Fruit fly (Drosophila melanogaster) whole organism, prepupa: ENCODE data around the gene mv.

Source experiments
- CG10631 ChIP-seq: fragments of 200-800 bp; sonication (Bioruptor generic); optimal IDR thresholded peaks from 2 replicates; lab custom pipeline; 2016; ENCODE audit warnings: missing biosample characterization, missing genetic modification characterization
- CG10669 ChIP-seq: fragments of 200-800 bp; sonication (Bioruptor generic); optimal IDR thresholded peaks from 3 replicates; lab custom pipeline; 2018; ENCODE audit warnings: missing biosample characterization, mild to moderate bottlenecking, missing genetic modification characterization, moderate library complexity
- CG11294 ChIP-seq: fragments of 200-800 bp; sonication (Bioruptor generic); IDR thresholded peaks from 2 replicates; pipeline ENCODE4 v1.3.6; 2022; ENCODE audit warnings: missing biosample characterization, missing genetic modification characterization
- CG11902 ChIP-seq: fragments of 200-800 bp; sonication (Bioruptor generic); optimal IDR thresholded peaks from 3 replicates; lab custom pipeline; 2016; ENCODE audit warnings: missing biosample characterization, missing genetic modification characterization
- CG15336 ChIP-seq: fragments of 200-800 bp; sonication (Bioruptor generic); IDR thresholded peaks from 2 replicates; pipeline ENCODE4 v1.3.6; 2022; ENCODE audit warnings: missing biosample characterization, missing genetic modification characterization
- CG1621 ChIP-seq: fragments of 200-800 bp; sonication (Bioruptor generic); optimal IDR thresholded peaks from 3 replicates; lab custom pipeline; 2018; ENCODE audit warnings: missing biosample characterization, mild to moderate bottlenecking, missing genetic modification characterization
- CG16779 ChIP-seq: fragments of 200-800 bp; sonication (Bioruptor generic); optimal IDR thresholded peaks from 3 replicates; lab custom pipeline; 2017; ENCODE audit warnings: missing biosample characterization, mild to moderate bottlenecking, missing genetic modification characterization
- CG3032 ChIP-seq: fragments of 200-800 bp; optimal IDR thresholded peaks from 2 replicates; lab custom pipeline; 2019; ENCODE audit warnings: missing biosample characterization, mild to moderate bottlenecking, missing genetic modification characterization, moderate library complexity
- CG31627 ChIP-seq: fragments of 200-800 bp; sonication (Bioruptor generic); optimal IDR thresholded peaks from 3 replicates; lab custom pipeline; 2016; ENCODE audit warnings: missing biosample characterization, missing genetic modification characterization
- CG32006 ChIP-seq: fragments of 200-800 bp; sonication (Bioruptor generic); optimal IDR thresholded peaks from 3 replicates; lab custom pipeline; 2017; ENCODE audit warnings: missing biosample characterization, mild to moderate bottlenecking, missing genetic modification characterization
- CG3919 ChIP-seq: fragments of 200-800 bp; sonication (Bioruptor generic); optimal IDR thresholded peaks from 3 replicates; lab custom pipeline; 2016; ENCODE audit warnings: missing biosample characterization, missing genetic modification characterization
- CG6163 ChIP-seq: fragments of 200-800 bp; sonication (Bioruptor generic); IDR thresholded peaks from 3 replicates; pipeline ENCODE4 v1.3.6; 2022; ENCODE audit warnings: missing biosample characterization, missing genetic modification characterization
- CG6276 ChIP-seq: fragments of 200-800 bp; sonication (Bioruptor generic); optimal IDR thresholded peaks from 2 replicates; lab custom pipeline; 2017; ENCODE audit warnings: missing biosample characterization, mild to moderate bottlenecking, missing genetic modification characterization
- CG8119 ChIP-seq: fragments of 200-800 bp; sonication (Bioruptor generic); IDR thresholded peaks from 3 replicates; pipeline ENCODE4 v1.3.6; 2022; ENCODE audit warnings: missing biosample characterization, missing genetic modification characterization
- CG8632 ChIP-seq: fragments of 200-800 bp; sonication (Bioruptor generic); optimal IDR thresholded peaks from 3 replicates; lab custom pipeline; 2016; ENCODE audit warnings: missing biosample characterization, missing genetic modification characterization
- CG9139 ChIP-seq: fragments of 200-800 bp; sonication (Bioruptor generic); optimal IDR thresholded peaks from 3 replicates; lab custom pipeline; 2017; ENCODE audit warnings: missing biosample characterization, mild to moderate bottlenecking, missing genetic modification characterization
- Eip78C ChIP-seq: fragments of 200-800 bp; sonication (Bioruptor generic); peaks from one replicate; lab custom pipeline; 2016; ENCODE audit warnings: missing biosample characterization, missing genetic modification characterization
- Ets21C ChIP-seq: fragments of 200-800 bp; sonication (Bioruptor generic); optimal IDR thresholded peaks from 3 replicates; lab custom pipeline; 2016; ENCODE audit warnings: missing biosample characterization, missing genetic modification characterization
- Ets96B ChIP-seq: fragments of 200-800 bp; optimal IDR thresholded peaks from 2 replicates; lab custom pipeline; 2019; ENCODE audit warnings: missing biosample characterization, mild to moderate bottlenecking, missing genetic modification characterization, moderate library complexity
- Gug ChIP-seq: fragments of 200-800 bp; sonication (Bioruptor generic); IDR thresholded peaks from 2 replicates; pipeline ENCODE4 v1.3.6; 2022; ENCODE audit warnings: missing biosample characterization, missing genetic modification characterization
- Hr38 ChIP-seq: sonication (Bioruptor generic); optimal IDR thresholded peaks from 2 replicates; lab custom pipeline; 2016; ENCODE audit warnings: missing biosample characterization, missing genetic modification characterization
- Hr39 ChIP-seq: fragments of 200-800 bp; sonication (Bioruptor generic); optimal IDR thresholded peaks from 2 replicates; lab custom pipeline; 2016; ENCODE audit warnings: missing biosample characterization, missing genetic modification characterization
- Lpt ChIP-seq: fragments of 200-800 bp; sonication (Bioruptor generic); optimal IDR thresholded peaks from 3 replicates; lab custom pipeline; 2016; ENCODE audit warnings: missing biosample characterization, missing genetic modification characterization
- OdsH ChIP-seq: fragments of 200-800 bp; sonication (Bioruptor generic); optimal IDR thresholded peaks from 3 replicates; lab custom pipeline; 2016; ENCODE audit warnings: missing biosample characterization, missing genetic modification characterization
- Smox ChIP-seq: fragments of 200-800 bp; sonication (Bioruptor generic); optimal IDR thresholded peaks from 3 replicates; lab custom pipeline; 2016; ENCODE audit warnings: missing biosample characterization, missing genetic modification characterization
- achi ChIP-seq: fragments of 200-800 bp; sonication (Bioruptor generic); optimal IDR thresholded peaks from 3 replicates; lab custom pipeline; 2016; ENCODE audit warnings: missing biosample characterization, missing genetic modification characterization
- eg ChIP-seq: fragments of 200-800 bp; sonication (Bioruptor generic); IDR thresholded peaks from 3 replicates; pipeline ENCODE4 v1.3.6; 2022; ENCODE audit warnings: missing biosample characterization, missing genetic modification characterization
- fd85E ChIP-seq: fragments of 200-800 bp; sonication (Bioruptor generic); optimal IDR thresholded peaks from 3 replicates; lab custom pipeline; 2016; ENCODE audit warnings: missing biosample characterization, missing genetic modification characterization
- fkh ChIP-seq: fragments of 200-800 bp; sonication (Bioruptor generic); optimal IDR thresholded peaks from 3 replicates; lab custom pipeline; 2017; ENCODE audit warnings: missing biosample characterization, mild to moderate bottlenecking, missing genetic modification characterization, moderate library complexity
- lz ChIP-seq: fragments of 200-800 bp; sonication (Bioruptor generic); optimal IDR thresholded peaks from 3 replicates; lab custom pipeline; 2016; ENCODE audit warnings: missing biosample characterization, missing genetic modification characterization
- pdm3 ChIP-seq: fragments of 200-800 bp; sonication (Bioruptor generic); optimal IDR thresholded peaks from 3 replicates; lab custom pipeline; 2016; ENCODE audit warnings: missing biosample characterization, missing genetic modification characterization
- spab ChIP-seq: fragments of 200-800 bp; sonication (Bioruptor generic); optimal IDR thresholded peaks from 2 replicates; lab custom pipeline; 2017; ENCODE audit warnings: missing biosample characterization, mild to moderate bottlenecking, missing genetic modification characterization, missing genetic modification reagents
- ss ChIP-seq, 2 experiments: fragments of 200-800 bp; sonication (Bioruptor generic); optimal IDR thresholded peaks; 2 replicates in 1 of 2; 3 replicates in 1 of 2; lab custom pipeline; 2017 to 2018; ENCODE audit warnings: mild to moderate bottlenecking in 2 of 2, missing biosample characterization in 2 of 2, missing genetic modification characterization in 2 of 2, moderate library complexity in 1 of 2

Gene mv

DNA sequence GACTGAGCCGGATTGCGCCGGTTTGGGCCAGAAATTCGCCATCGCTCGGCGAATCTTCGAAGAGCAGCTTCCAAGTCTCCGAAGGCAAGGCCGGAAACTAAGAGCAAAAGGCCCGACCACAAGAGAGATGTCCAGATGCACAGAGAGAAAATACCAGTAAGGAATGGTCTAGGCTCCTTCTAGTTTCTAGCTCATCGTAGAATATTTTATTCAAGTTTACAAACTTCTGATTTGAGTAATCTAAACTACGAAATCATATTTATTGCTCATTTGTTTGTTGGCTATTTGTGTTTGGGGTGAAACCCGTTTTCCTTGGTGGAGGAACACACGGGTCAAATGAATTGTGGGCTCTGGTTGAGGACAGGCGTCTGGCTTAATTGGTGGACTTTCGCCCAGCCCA is 26.5 kb downstream of the mv start (continued):
- TF ChIP-seq Hr39 (GFP tag; lab: Kevin White, UChicago) (peak; percentile 3), eg (GFP tag; lab: Robert Waterston, UW) (0 out of 3 replicates have a peak, but pooled peaks have one; percentile 16), Ets21C (no peak), CG9139 (GFP tag; lab: Kevin White, UChicago) (peak; percentile 12), CG8119 (peak; percentile 40; the same call in 1 of the 3 replicates), CG8632 (peak; percentile 8), CG3032 (tag; lab: Kevin White, UChicago) (no peak)

DNA sequence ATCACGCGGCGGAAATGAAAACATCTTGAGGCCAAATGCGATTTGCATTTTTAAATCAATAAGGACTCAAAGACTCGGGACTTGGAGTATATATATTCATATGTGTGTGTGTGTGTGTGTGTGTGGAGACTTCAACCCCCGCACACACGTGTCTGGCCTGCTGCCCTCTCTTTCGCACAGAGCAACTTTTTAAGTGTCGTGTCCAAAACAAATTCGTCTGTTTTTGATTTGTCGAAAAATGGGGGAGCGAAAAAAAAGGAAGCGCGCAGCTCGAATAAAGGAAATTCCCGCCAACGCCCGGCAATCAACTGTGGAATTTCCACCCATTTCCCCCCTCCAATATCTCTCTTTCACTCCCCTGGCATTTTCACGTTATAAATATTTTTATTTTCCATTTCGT is 35.0 kb downstream of the mv start:
- TF ChIP-seq CG31627 (GFP tag; lab: Kevin White, UChicago), result no peak
- no peak for TF ChIP-seq Eip78C (GFP tag; lab: Kevin White, UChicago)
- no peak for TF ChIP-seq Gug (GFP tag; lab: Robert Waterston, UW)
- TF ChIP-seq CG10631 (GFP tag; lab: Kevin White, UChicago), result no peak
- TF ChIP-seq CG6163 (GFP tag; lab: Robert Waterston, UW), result no peak
- no peak for TF ChIP-seq eg (GFP tag; lab: Robert Waterston, UW)
- no peak for TF ChIP-seq fkh
- TF ChIP-seq CG15336 (GFP tag; lab: Robert Waterston, UW), result no peak
- no peak for TF ChIP-seq Hr38 (GFP tag; lab: Kevin White, UChicago)
- no peak for TF ChIP-seq lz (GFP tag; lab: Kevin White, UChicago)
- no peak for TF ChIP-seq spab
- no peak for TF ChIP-seq CG1621 (tag; lab: Kevin White, UChicago)
- no peak for TF ChIP-seq CG32006 (GFP tag; lab: Kevin White, UChicago)
- TF ChIP-seq, all 60 proteins: peak for 0

DNA sequence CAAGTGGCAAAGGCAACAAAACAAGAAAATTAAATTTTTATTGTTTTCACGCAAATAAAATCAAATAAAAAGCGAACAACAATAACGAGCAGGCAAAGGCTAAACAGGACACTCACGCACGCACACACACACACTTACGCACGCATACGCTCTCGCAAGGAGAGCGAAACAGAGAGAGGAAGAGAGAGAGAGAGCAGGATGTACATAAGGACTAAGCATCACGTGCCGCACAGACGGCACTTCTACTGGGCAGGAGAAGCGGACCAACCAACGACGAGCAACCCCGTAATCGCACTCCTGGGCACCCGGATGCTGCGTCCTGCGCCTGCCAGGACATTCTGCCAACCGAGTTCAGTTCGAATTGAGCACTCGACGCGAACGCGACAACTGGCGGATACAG is 43.0 kb downstream of the mv start, which contains the start of gene Dbx:
Gene Dbx (plus strand): TSS at position 365 of the 400 bp plus-strand sequence.
- TF ChIP-seq CG6276 (GFP tag; lab: Kevin White, UChicago), result no peak
- no peak for TF ChIP-seq CG15336 (GFP tag; lab: Robert Waterston, UW)
- no peak for TF ChIP-seq CG11294 (GFP tag; lab: Robert Waterston, UW)
- no peak for TF ChIP-seq CG1621 (tag; lab: Kevin White, UChicago)
- TF ChIP-seq ss (GFP tag; optimal IDR thresholded peaks at IDR 0.05; lab: Kevin White, UChicago), result no peak
- no peak for TF ChIP-seq OdsH (GFP tag; lab: Kevin White, UChicago)
- TF ChIP-seq CG10669 (GFP tag; lab: Kevin White, UChicago), result no peak
- no peak for TF ChIP-seq CG11902 (GFP tag; lab: Kevin White, UChicago)

DNA sequence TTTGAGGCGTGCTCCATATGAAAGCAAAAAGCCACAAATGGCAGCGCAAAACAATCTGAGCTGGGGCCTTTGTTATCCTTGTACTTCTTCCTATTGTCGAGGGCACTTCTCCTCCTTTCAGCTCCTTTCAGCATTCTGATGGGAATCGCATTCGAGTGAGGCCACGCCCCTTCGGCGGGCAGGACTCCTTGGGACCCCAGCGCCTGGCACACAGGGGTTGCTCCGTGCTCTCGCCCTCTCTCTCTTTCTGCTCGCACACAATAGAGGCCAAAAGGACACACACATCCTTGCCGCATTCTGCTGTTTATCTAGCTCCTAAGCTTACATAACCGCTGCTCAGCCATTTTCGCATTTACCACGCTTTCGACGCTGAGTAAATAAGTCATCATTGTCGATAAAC is 43.9 kb downstream of the mv start:
- TF ChIP-seq lz (GFP tag; lab: Kevin White, UChicago) (no peak), fd85E (GFP tag; lab: Kevin White, UChicago) (no peak), CG1621 (tag; lab: Kevin White, UChicago) (no peak), ss (GFP tag; optimal IDR thresholded peaks at IDR 0.05; lab: Kevin White, UChicago) (no peak), CG11294 (GFP tag; lab: Robert Waterston, UW) (no peak), Hr38 (GFP tag; lab: Kevin White, UChicago) (no peak), CG8119 (no peak), pdm3 (GFP tag; lab: Kevin White, UChicago) (no peak), Lpt (GFP tag; lab: Kevin White, UChicago) (no peak), CG9139 (GFP tag; lab: Kevin White, UChicago) (no peak)

DNA sequence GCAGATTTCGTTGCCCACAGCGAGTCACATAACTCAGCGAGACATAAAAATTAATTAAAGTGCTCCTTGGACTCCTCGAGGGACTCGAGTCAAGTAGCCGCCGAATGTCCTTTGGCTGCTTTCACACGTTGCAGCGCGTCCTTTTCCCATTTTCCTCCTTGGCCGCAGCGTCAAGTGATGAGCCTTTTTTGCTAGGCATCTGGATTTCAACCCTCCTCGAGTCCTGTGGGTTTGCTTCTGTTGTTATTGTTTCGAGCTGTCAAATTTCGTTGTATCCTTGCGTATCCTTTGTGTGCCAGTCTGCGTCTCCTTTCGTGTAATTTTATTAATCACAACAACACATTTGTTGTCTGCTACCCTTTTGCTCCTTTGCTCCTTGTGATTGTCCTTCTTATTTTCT is 47.4 kb downstream of the mv start:
- no peak for TF ChIP-seq CG3919 (GFP tag; lab: Kevin White, UChicago)
- no peak for TF ChIP-seq Ets96B (tag; lab: Kevin White, UChicago)
- TF ChIP-seq CG32006 (GFP tag; lab: Kevin White, UChicago), result no peak
- no peak for TF ChIP-seq Lpt (GFP tag; lab: Kevin White, UChicago)
- TF ChIP-seq achi, result no peak
- no peak for TF ChIP-seq CG16779 (tag; lab: Kevin White, UChicago)
- no peak for TF ChIP-seq CG11902 (GFP tag; lab: Kevin White, UChicago)
- no peak for TF ChIP-seq Smox (GFP tag; lab: Kevin White, UChicago)
- TF ChIP-seq CG8632, result no peak
- no peak for TF ChIP-seq OdsH (GFP tag; lab: Kevin White, UChicago)
- TF ChIP-seq fkh, result no peak
- TF ChIP-seq, all 60 proteins: peak for 0
